Worm (Caenorhabditis elegans): ENCODE data around the gene F55B11.5.

Gene F55B11.5

DNA sequence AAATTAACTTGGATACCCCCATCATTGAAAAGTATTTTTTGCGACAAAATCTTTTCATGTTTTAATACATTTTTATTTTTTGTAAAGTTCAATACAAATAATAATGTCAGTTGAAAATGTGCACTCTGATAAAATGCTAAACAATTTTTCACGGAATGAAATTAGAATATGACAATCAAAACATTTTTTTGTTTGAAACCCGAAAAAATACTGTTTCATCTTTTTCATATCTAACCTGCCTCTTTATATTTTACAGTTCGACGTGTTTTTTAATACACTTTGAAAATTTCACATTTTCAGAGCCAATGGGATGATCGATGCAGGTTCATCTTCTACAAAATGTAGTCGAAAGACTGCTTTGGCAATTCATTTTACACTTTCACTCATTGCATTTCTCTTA is 33.7 kb upstream of the F55B11.5 start, which contains the start of gene clc-8:
Gene clc-8 (plus strand): TSS at position 301 of the 400 bp plus-strand sequence.
- TF ChIP-seq lin-13 (tag; optimal IDR thresholded peaks at IDR 0.05) (no peak), lin-32 (GFP tag; optimal IDR thresholded peaks at IDR 0.05) (no peak), cnd-1 (tag; optimal IDR thresholded peaks at IDR 0.05) (no peak), ces-1 (GFP tag; optimal IDR thresholded peaks at IDR 0.05) (no peak), mls-2 (tag; optimal IDR thresholded peaks at IDR 0.05) (no peak), ceh-39 (tag; optimal IDR thresholded peaks at IDR 0.05) (no peak), elt-1 (tag; optimal IDR thresholded peaks at IDR 0.05; ENCODE audit: borderline replicate concordance, insufficient read depth) (no peak), sptf-1 (tag; optimal IDR thresholded peaks at IDR 0.05) (no peak), mab-5 (tag; optimal IDR thresholded peaks at IDR 0.05) (no peak), zip-8 (tag; optimal IDR thresholded peaks at IDR 0.05) (no peak), pha-4 (tag; optimal IDR thresholded peaks at IDR 0.05) (no peak), tbx-8 (GFP tag; optimal IDR thresholded peaks at IDR 0.05) (no peak), elt-3 (tag; optimal IDR thresholded peaks at IDR 0.05) (no peak), nhr-12 (tag; optimal IDR thresholded peaks at IDR 0.05) (no peak), sem-2 (GFP tag; optimal IDR thresholded peaks at IDR 0.05) (no peak), blmp-1 (tag; optimal IDR thresholded peaks at IDR 0.05) (no peak), M03D4.4 (tag; optimal IDR thresholded peaks at IDR 0.05) (no peak)

DNA sequence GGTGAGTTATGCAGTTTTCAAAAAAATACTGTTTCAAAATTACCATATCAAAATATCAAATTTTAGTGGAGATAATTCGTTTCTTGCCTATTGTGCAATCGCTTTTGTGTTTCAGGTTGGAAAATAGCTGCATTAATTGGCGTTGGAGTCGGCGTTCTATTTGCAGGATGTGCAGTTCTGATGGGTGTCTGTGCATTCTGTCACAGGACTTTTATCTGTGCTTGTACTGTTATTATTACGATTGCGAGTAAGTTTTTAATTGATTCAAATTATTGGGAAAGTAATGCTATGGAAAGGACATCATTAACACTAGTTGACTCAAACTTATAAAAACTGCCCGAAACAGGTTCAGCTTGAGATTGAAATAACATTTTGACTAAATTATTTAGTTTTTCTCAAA is 32.7 kb upstream of the F55B11.5 start:
- TF ChIP-seq unc-120 (tag; optimal IDR thresholded peaks at IDR 0.05; ENCODE audit: poor library complexity, severe bottlenecking): no peak
- TF ChIP-seq snpc-4 (tag; optimal IDR thresholded peaks at IDR 0.05): no peak
- no peak for TF ChIP-seq lin-13 (tag; optimal IDR thresholded peaks at IDR 0.05)
- no peak for TF ChIP-seq tbx-8 (GFP tag; optimal IDR thresholded peaks at IDR 0.05)
- TF ChIP-seq ham-2 (GFP tag; optimal IDR thresholded peaks at IDR 0.05): no peak
- TF ChIP-seq drap-1 (GFP tag; optimal IDR thresholded peaks at IDR 0.05): no peak
- no peak for TF ChIP-seq lsy-2 (tag; optimal IDR thresholded peaks at IDR 0.05)
- no peak for TF ChIP-seq pha-4 (tag; optimal IDR thresholded peaks at IDR 0.05)
- no peak for TF ChIP-seq lin-32 (GFP tag; optimal IDR thresholded peaks at IDR 0.05)
- TF ChIP-seq nhr-2 (tag; optimal IDR thresholded peaks at IDR 0.05): no peak
- no peak for TF ChIP-seq ztf-11 (tag; optimal IDR thresholded peaks at IDR 0.05)
- TF ChIP-seq unc-39 (tag; optimal IDR thresholded peaks at IDR 0.05): no peak
- TF ChIP-seq M03D4.4 (tag; optimal IDR thresholded peaks at IDR 0.05): no peak
- no peak for TF ChIP-seq cnd-1 (tag; optimal IDR thresholded peaks at IDR 0.05)
- TF ChIP-seq zip-8 (tag; optimal IDR thresholded peaks at IDR 0.05): no peak
- TF ChIP-seq flh-1 (GFP tag; optimal IDR thresholded peaks at IDR 0.05): no peak

DNA sequence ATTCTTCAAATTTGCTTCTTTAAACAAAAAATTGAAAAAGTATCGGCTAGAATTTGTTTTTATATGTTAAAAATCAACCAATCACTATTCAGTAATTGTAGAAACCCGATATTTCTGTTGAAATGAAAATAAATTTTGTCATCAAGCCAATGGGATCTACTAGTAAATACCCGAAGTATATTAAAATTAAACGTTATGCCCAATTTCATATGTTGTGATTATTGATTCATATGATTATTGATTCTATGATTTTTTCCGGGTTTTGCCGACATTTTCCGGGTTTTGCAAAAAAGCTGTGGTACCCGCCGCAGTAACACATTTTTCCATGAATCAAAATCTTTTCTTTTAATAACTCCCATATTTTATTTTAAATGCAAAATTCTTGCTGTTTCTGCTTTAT is 32.0 kb upstream of the F55B11.5 start:
- TF ChIP-seq ztf-11 (tag; optimal IDR thresholded peaks at IDR 0.05): no peak
- TF ChIP-seq ceh-43 (GFP tag; optimal IDR thresholded peaks at IDR 0.05): no peak
- TF ChIP-seq ces-1 (GFP tag; optimal IDR thresholded peaks at IDR 0.05): no peak
- no peak for TF ChIP-seq ceh-39 (tag; optimal IDR thresholded peaks at IDR 0.05)
- no peak for TF ChIP-seq mls-2 (tag; optimal IDR thresholded peaks at IDR 0.05)
- TF ChIP-seq cnd-1 (tag; optimal IDR thresholded peaks at IDR 0.05): no peak
- no peak for TF ChIP-seq ceh-83 (GFP tag; optimal IDR thresholded peaks at IDR 0.05)
- TF ChIP-seq elt-3 (tag; optimal IDR thresholded peaks at IDR 0.05): no peak
- TF ChIP-seq unc-62 (GFP tag; optimal IDR thresholded peaks at IDR 0.05): no peak
- TF ChIP-seq sem-2 (GFP tag; optimal IDR thresholded peaks at IDR 0.05): no peak
- no peak for TF ChIP-seq nhr-2 (tag; optimal IDR thresholded peaks at IDR 0.05)
- no peak for TF ChIP-seq ham-2 (GFP tag; optimal IDR thresholded peaks at IDR 0.05)
- TF ChIP-seq zip-8 (tag; optimal IDR thresholded peaks at IDR 0.05): no peak

DNA sequence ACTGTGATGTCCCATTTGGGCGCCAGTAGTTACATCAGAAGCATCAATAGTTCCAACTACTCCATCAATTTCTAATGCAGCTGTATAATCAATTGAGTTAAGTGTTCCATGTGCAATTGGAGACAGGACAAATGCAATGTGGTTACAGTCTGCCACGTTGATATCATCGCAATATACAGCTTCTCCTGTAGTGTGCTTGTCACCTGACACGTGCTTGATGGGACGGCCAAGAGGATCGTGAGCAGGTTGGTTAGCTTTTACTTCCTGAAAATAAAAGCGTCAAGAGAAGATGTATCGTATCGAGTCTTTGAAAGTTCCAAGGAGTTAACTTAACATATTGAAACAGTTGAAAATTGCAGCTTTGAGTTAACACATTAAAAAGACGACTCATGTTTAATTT is 18.9 kb upstream of the F55B11.5 start:
- TF ChIP-seq unc-120 (tag; optimal IDR thresholded peaks at IDR 0.05; ENCODE audit: poor library complexity, severe bottlenecking) (no peak), unc-62 (GFP tag; optimal IDR thresholded peaks at IDR 0.05) (no peak), nhr-76 (tag; optimal IDR thresholded peaks at IDR 0.05) (no peak), mep-1 (tag; optimal IDR thresholded peaks at IDR 0.05) (no peak)

DNA sequence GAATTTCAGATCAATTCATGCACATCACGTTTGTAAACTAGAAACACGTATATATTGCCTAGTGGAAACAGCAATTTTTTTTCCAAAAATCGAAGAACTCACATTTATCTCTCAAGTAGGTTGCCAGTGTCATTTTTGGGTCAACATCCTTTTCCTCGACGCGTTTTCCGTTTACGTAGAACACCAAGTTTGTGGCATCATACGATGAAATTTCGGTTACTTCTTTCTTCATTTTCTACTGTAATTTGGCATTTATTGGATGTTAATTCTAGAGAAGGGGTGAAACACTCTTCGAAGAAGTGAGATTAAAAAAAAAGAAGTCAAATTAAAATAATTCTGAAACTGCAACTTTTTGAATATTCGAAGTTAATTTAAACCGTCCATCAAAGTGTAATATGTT is 14.8 kb upstream of the F55B11.5 start, which contains the start of gene xdh-1:
Gene xdh-1 (minus strand): TSS at position 240 of the 400 bp plus-strand sequence.
- no peak for TF ChIP-seq blmp-1 (tag; optimal IDR thresholded peaks at IDR 0.05)
- no peak for TF ChIP-seq drap-1 (GFP tag; optimal IDR thresholded peaks at IDR 0.05)
- TF ChIP-seq cnd-1 (tag; optimal IDR thresholded peaks at IDR 0.05): no peak
- no peak for TF ChIP-seq flh-1 (GFP tag; optimal IDR thresholded peaks at IDR 0.05)
- no peak for TF ChIP-seq sptf-1 (tag; optimal IDR thresholded peaks at IDR 0.05)
- TF ChIP-seq ceh-83 (GFP tag; optimal IDR thresholded peaks at IDR 0.05): no peak
- no peak for TF ChIP-seq nhr-237 (tag; optimal IDR thresholded peaks at IDR 0.05)
- no peak for TF ChIP-seq unc-120 (tag; optimal IDR thresholded peaks at IDR 0.05; ENCODE audit: poor library complexity, severe bottlenecking)
- no peak for TF ChIP-seq unc-39 (tag; optimal IDR thresholded peaks at IDR 0.05)
- TF ChIP-seq elt-3 (tag; optimal IDR thresholded peaks at IDR 0.05): no peak
- no peak for TF ChIP-seq bed-3 (GFP tag; optimal IDR thresholded peaks at IDR 0.05)
- no peak for TF ChIP-seq ceh-39 (tag; optimal IDR thresholded peaks at IDR 0.05)
- TF ChIP-seq tbx-8 (GFP tag; optimal IDR thresholded peaks at IDR 0.05): no peak
